Fruit fly (Drosophila melanogaster): ENCODE results near the gene bai.

DNA sequence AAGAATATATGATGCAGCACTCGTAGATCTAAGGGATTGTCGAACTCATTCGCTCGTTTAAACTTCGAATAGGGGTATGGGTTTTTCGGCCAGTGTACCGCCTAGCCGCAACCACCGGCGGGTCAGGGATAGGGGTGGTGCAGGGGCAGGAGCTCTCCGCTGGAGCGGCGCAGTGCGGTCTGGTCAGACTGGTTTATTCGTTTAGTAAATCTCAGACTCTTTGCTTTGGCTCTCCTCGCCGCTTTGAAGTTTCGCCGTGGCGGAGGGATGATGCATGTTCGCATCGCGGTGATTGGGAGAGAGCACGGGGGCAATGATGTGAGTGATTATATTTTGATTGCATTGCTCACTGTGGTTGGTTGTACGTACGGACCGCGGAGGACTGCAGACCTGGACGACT lies 43.2 kb downstream of the bai start, which contains the start of gene fd96Ca:
- TF ChIP-seq CG8478 (optimal IDR thresholded peaks at IDR 0.05): no peak
- TF ChIP-seq CTCF (optimal IDR thresholded peaks at IDR 0.05): no peak

All from S2 (cell line).